Fruit fly (Drosophila melanogaster): Measurements from ENCODE around the gene CG6023.
A peak's percentile ranks its signal among the peaks of the same experiment; 100 is the strongest.

The CG6023 gene

dm6 chrX:18319912-18320520 is 977 bp downstream of the CG6023 start (continued):
- TF ChIP-seq Sox102F (GFP tag; optimal IDR thresholded peaks at IDR 0.05) (peak; percentile 42), acj6 (GFP tag; optimal IDR thresholded peaks at IDR 0.05) (peak; percentile 21), OdsH (GFP tag; optimal IDR thresholded peaks at IDR 0.05) (peak; percentile 36), pdm3 (GFP tag; optimal IDR thresholded peaks at IDR 0.05) (peak; percentile 35), Ets96B (tag; optimal IDR thresholded peaks at IDR 0.05) (no peak), lz (GFP tag; optimal IDR thresholded peaks at IDR 0.05) (peak; percentile 32), eg (GFP tag; IDR thresholded peaks at IDR 0.05) (0 out of 3 replicates have a peak, but pooled peaks have one; percentile 23), CG11902 (GFP tag; optimal IDR thresholded peaks at IDR 0.05) (no peak), CG31627 (GFP tag; optimal IDR thresholded peaks at IDR 0.05) (peak; percentile 52), Met (GFP tag; optimal IDR thresholded peaks at IDR 0.05) (peak; percentile 33), topi (GFP tag; optimal IDR thresholded peaks at IDR 0.05) (peak; percentile 34), CG32006 (GFP tag; optimal IDR thresholded peaks at IDR 0.05) (peak; percentile 56), Sox14 (GFP tag; optimal IDR thresholded peaks at IDR 0.05) (peak; percentile 54), Eip78C (GFP tag) (peak; percentile 47)

DNA sequence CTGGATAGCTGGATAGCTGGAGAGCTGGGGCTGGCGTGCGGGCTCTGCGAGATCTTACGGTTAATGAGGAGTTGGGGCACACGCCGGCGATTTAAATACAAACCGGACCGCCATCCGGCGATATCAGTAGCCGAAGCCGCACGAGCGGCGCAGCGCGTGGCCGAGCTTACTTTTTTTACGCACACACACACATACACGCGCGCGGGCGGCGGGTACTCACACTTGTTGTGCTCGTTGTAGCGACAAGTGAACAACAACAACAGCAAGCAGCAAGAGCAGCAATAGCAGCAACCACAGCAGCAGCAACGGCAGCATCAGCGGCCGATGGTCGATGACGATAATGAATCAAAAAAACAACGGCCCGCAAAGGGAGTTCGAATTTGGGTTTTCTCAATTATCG is 5.2 kb downstream of the CG6023 start:
- TF ChIP-seq CG10669 (GFP tag; optimal IDR thresholded peaks at IDR 0.05) = no peak
- TF ChIP-seq svp (GFP tag) = peak; percentile 75
- no peak for TF ChIP-seq Met (GFP tag; optimal IDR thresholded peaks at IDR 0.05)
- no peak for TF ChIP-seq spab (GFP tag; optimal IDR thresholded peaks at IDR 0.05)
- no peak for TF ChIP-seq Ets21C (GFP tag; optimal IDR thresholded peaks at IDR 0.05)
- TF ChIP-seq Ets96B (tag; optimal IDR thresholded peaks at IDR 0.05) = no peak

DNA sequence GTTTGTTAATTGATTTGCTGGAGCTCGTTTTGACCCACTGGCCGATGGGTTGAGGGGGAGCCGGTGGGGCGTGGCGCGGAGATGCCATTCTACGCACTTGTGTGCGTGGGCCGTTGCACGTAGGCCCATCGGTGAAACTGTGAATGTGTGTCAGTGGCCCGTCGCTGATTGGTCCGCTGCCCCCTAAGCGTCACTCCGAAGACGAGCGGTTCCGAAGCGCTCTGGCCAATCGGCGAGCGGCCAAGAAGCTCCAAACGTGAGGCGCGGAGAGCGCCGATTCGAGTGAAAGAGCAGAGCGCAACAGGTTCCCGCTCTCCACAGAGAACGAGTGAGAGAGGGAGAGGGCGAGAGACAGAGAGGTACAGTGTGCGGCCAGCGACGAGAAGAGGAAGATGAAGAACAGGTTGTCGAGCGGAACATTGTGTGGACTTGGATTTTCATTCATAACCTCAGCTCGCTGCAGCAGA is 8.5 kb downstream of the CG6023 start:
- no peak for TF ChIP-seq CG16779 (tag; optimal IDR thresholded peaks at IDR 0.05)
- no peak for TF ChIP-seq CG11762 (GFP tag; optimal IDR thresholded peaks at IDR 0.05; ENCODE audit: insufficient read depth)
- TF ChIP-seq OdsH (GFP tag; optimal IDR thresholded peaks at IDR 0.05) = no peak
- TF ChIP-seq topi (GFP tag; optimal IDR thresholded peaks at IDR 0.05) = no peak
- TF ChIP-seq CG6808 (GFP tag; optimal IDR thresholded peaks at IDR 0.05) = no peak
- TF ChIP-seq fkh (GFP tag; optimal IDR thresholded peaks at IDR 0.05) = no peak
- peak; percentile 50 for TF ChIP-seq dsx (GFP tag; optimal IDR thresholded peaks at IDR 0.05; ENCODE audit: poor library complexity, severe bottlenecking)
- TF ChIP-seq Hr39 (GFP tag; optimal IDR thresholded peaks at IDR 0.05) = no peak
- no peak for TF ChIP-seq cyc (GFP tag; optimal IDR thresholded peaks at IDR 0.05)
- no peak for TF ChIP-seq lz (GFP tag; optimal IDR thresholded peaks at IDR 0.05)
- no peak for TF ChIP-seq Hr38 (GFP tag; optimal IDR thresholded peaks at IDR 0.05)
- TF ChIP-seq CG3919 (GFP tag; optimal IDR thresholded peaks at IDR 0.05) = no peak
- TF ChIP-seq CG34406 (GFP tag; optimal IDR thresholded peaks at IDR 0.05) = no peak
- no peak for TF ChIP-seq Hr4 (GFP tag; optimal IDR thresholded peaks at IDR 0.05)
- no peak for TF ChIP-seq CG11294 (GFP tag; IDR thresholded peaks at IDR 0.05)
- TF ChIP-seq CG6854 (GFP tag; optimal IDR thresholded peaks at IDR 0.05) = peak; percentile 13
- TF ChIP-seq Sox14 (GFP tag; optimal IDR thresholded peaks at IDR 0.05) = no peak
- peak; percentile 43; the same call in 1 of the 3 replicates for TF ChIP-seq eg (GFP tag; IDR thresholded peaks at IDR 0.05)
- no peak for TF ChIP-seq salr (GFP tag; optimal IDR thresholded peaks at IDR 0.05)
- no peak for TF ChIP-seq CG10631 (GFP tag; optimal IDR thresholded peaks at IDR 0.05)
- no peak for TF ChIP-seq Blimp-1 (GFP tag; optimal IDR thresholded peaks at IDR 0.05)
- TF ChIP-seq fd85E (GFP tag; optimal IDR thresholded peaks at IDR 0.05) = no peak
- no peak for TF ChIP-seq CG32006 (GFP tag; optimal IDR thresholded peaks at IDR 0.05)
- TF ChIP-seq acj6 (GFP tag; optimal IDR thresholded peaks at IDR 0.05) = no peak
- no peak for TF ChIP-seq CG7368 (GFP tag; optimal IDR thresholded peaks at IDR 0.05)
- peak; percentile 51 for TF ChIP-seq CG15336 (GFP tag; IDR thresholded peaks at IDR 0.05)
- peak; percentile 63 for TF ChIP-seq Eip78C (GFP tag)
- TF ChIP-seq CG3032 (tag; optimal IDR thresholded peaks at IDR 0.05) = no peak
- no peak for TF ChIP-seq Met (GFP tag; optimal IDR thresholded peaks at IDR 0.05)
- no peak for TF ChIP-seq CG8319 (GFP tag; optimal IDR thresholded peaks at IDR 0.05)
- no peak for TF ChIP-seq spab (GFP tag; optimal IDR thresholded peaks at IDR 0.05)
- no peak for TF ChIP-seq pdm3 (GFP tag; optimal IDR thresholded peaks at IDR 0.05)
- TF ChIP-seq CG8119 (GFP tag; IDR thresholded peaks at IDR 0.05) = 0 out of 3 replicates have a peak, but pooled peaks have one; percentile 21

All from whole organism, prepupa.